Fruit fly (Drosophila melanogaster): ENCODE measurements around the gene LysP.

- no peak for TF ChIP-seq fd85E (GFP tag; optimal IDR thresholded peaks at IDR 0.05)
- no peak for TF ChIP-seq lz (GFP tag; optimal IDR thresholded peaks at IDR 0.05)
- TF ChIP-seq Lpt (GFP tag; optimal IDR thresholded peaks at IDR 0.05), result no peak
- no peak for TF ChIP-seq fkh (GFP tag; optimal IDR thresholded peaks at IDR 0.05)
- TF ChIP-seq Blimp-1 (GFP tag; optimal IDR thresholded peaks at IDR 0.05), result no peak
- no peak for TF ChIP-seq CG1621 (tag; optimal IDR thresholded peaks at IDR 0.05)
- TF ChIP-seq Ets96B (tag; optimal IDR thresholded peaks at IDR 0.05), result no peak
- TF ChIP-seq Hr39 (GFP tag; optimal IDR thresholded peaks at IDR 0.05), result no peak
- no peak for TF ChIP-seq Sox14 (GFP tag; optimal IDR thresholded peaks at IDR 0.05)
Measured at dm6 chr3L:1203855-1204431, 14.6 kb downstream of the LysP start.
